Worm (Caenorhabditis elegans) whole organism, L4/young adult: ENCODE results near the gene grd-11.

ENCODE experiments used
- W03F9.2 ChIP-seq: fragments of 150-350 bp; optimal IDR thresholded peaks from 2 replicates; lab custom pipeline; 2014; ENCODE audit warnings: missing biosample characterization, missing genetic modification characterization
- him-1 ChIP-seq: sonication (generic microtip); optimal IDR thresholded peaks from 2 replicates; lab custom pipeline; 2016; ENCODE audit warnings: missing genotype, missing genetic modification reagents, missing genetic modification characterization, missing compliant biosample characterization

- TF ChIP-seq him-1 (no peak), W03F9.2 (tag; lab: Kevin White, UChicago) (no peak)
These were observed 30.4 kb downstream of the grd-11 start, which contains the start of gene K02E2.7 for ce11 chrV:20386942-20387341.
